Fruit fly (Drosophila melanogaster): ENCODE results near the gene CG7376.
"Not testable (repeated sequence)": the region's sequence is repeated elsewhere in the genome, so short reads cannot be mapped to it uniquely, and the experiment has no call there.

CG7376 gene

dm6 chr3L:6140771-6141472 is 33.1 kb upstream of the CG7376 start:
- TF ChIP-seq h (optimal IDR thresholded peaks at IDR 0.05), result no peak
- TF ChIP-seq Myc (optimal IDR thresholded peaks at IDR 0.05), result no peak
- TF ChIP-seq ttk (optimal IDR thresholded peaks at IDR 0.05), result no peak
- no peak for TF ChIP-seq insv (optimal IDR thresholded peaks at IDR 0.05)
- no peak for TF ChIP-seq psq (optimal IDR thresholded peaks at IDR 0.05)
- TF ChIP-seq Sin3A (optimal IDR thresholded peaks at IDR 0.05), result no peak

- TF ChIP-seq ttk (optimal IDR thresholded peaks at IDR 0.05), result no peak
- TF ChIP-seq insv (optimal IDR thresholded peaks at IDR 0.05), result no peak
- no peak for TF ChIP-seq psq (optimal IDR thresholded peaks at IDR 0.05)
- no peak for TF ChIP-seq Sin3A (optimal IDR thresholded peaks at IDR 0.05)
- no peak for TF ChIP-seq h (optimal IDR thresholded peaks at IDR 0.05)
- no peak for TF ChIP-seq Myc (optimal IDR thresholded peaks at IDR 0.05)
Measured at dm6 chr3L:6141538-6141937, 32.5 kb upstream of the CG7376 start.

dm6 chr3L:6142313-6142712 is 31.7 kb upstream of the CG7376 start, which contains the start of gene Cpr65Aw:
Gene Cpr65Aw (minus strand): TSS chr3L:6142413.
- no peak for TF ChIP-seq Myc (optimal IDR thresholded peaks at IDR 0.05)
- TF ChIP-seq ttk (optimal IDR thresholded peaks at IDR 0.05), result no peak
- no peak for TF ChIP-seq h (optimal IDR thresholded peaks at IDR 0.05)
- no peak for TF ChIP-seq insv (optimal IDR thresholded peaks at IDR 0.05)
- TF ChIP-seq psq (optimal IDR thresholded peaks at IDR 0.05), result no peak
- no peak for TF ChIP-seq Sin3A (optimal IDR thresholded peaks at IDR 0.05)

- no peak for TF ChIP-seq psq (optimal IDR thresholded peaks at IDR 0.05)
- TF ChIP-seq Sin3A (optimal IDR thresholded peaks at IDR 0.05), result no peak
- no peak for TF ChIP-seq Myc (optimal IDR thresholded peaks at IDR 0.05)
- TF ChIP-seq ttk (optimal IDR thresholded peaks at IDR 0.05), result no peak
- TF ChIP-seq insv (optimal IDR thresholded peaks at IDR 0.05), result no peak
Measured at dm6 chr3L:6143188-6143755, 30.8 kb upstream of the CG7376 start, which contains the start of gene Lcp65Ad. Gene Lcp65Ad (plus strand): TSS chr3L:6143395.

- TF ChIP-seq Sin3A (optimal IDR thresholded peaks at IDR 0.05), result no peak
- TF ChIP-seq Myc (optimal IDR thresholded peaks at IDR 0.05), result no peak
- TF ChIP-seq psq (optimal IDR thresholded peaks at IDR 0.05), result no peak
- no peak for TF ChIP-seq insv (optimal IDR thresholded peaks at IDR 0.05)
- no peak for TF ChIP-seq ttk (optimal IDR thresholded peaks at IDR 0.05)
- TF ChIP-seq h (optimal IDR thresholded peaks at IDR 0.05), result no peak
Measured at dm6 chr3L:6144769-6145220, 29.3 kb upstream of the CG7376 start, which contains the start of gene Lcp65Ac. Gene Lcp65Ac (plus strand): TSS chr3L:6144819.

dm6 chr3L:6146374-6146773 is 27.7 kb upstream of the CG7376 start, which contains the start of gene Lcp65Ab2:
Gene Lcp65Ab2 (plus strand): TSS chr3L:6146674.
- TF ChIP-seq insv, Sin3A, ttk (optimal IDR thresholded peaks at IDR 0.05): not testable (repeated sequence)

- TF ChIP-seq h, psq, insv (optimal IDR thresholded peaks at IDR 0.05): not testable (repeated sequence)
Measured at dm6 chr3L:6147887-6148286, 26.2 kb upstream of the CG7376 start, which contains the start of gene Cpr65Ax1. Gene Cpr65Ax1 (minus strand): TSS chr3L:6147987.

- TF ChIP-seq Sin3A, h, insv (optimal IDR thresholded peaks at IDR 0.05): not testable (repeated sequence)
Measured at dm6 chr3L:6149248-6149647, 24.8 kb upstream of the CG7376 start, which contains the start of gene Lcp65Ab1. Gene Lcp65Ab1 (plus strand): TSS chr3L:6149548.

dm6 chr3L:6150757-6151354 is 23.2 kb upstream of the CG7376 start, which contains the start of the genes Cpr65Ax2 and Lcp65Aa:
Gene Cpr65Ax2 (minus strand): TSS chr3L:6150857.
Gene Lcp65Aa (plus strand): TSS chr3L:6151304.
- not testable (repeated sequence) for TF ChIP-seq insv, ttk, Myc (optimal IDR thresholded peaks at IDR 0.05)

- TF ChIP-seq psq (optimal IDR thresholded peaks at IDR 0.05) (no peak), Myc (optimal IDR thresholded peaks at IDR 0.05) (no peak), Sin3A (optimal IDR thresholded peaks at IDR 0.05) (no peak), h (optimal IDR thresholded peaks at IDR 0.05) (no peak), ttk (optimal IDR thresholded peaks at IDR 0.05) (no peak), insv (optimal IDR thresholded peaks at IDR 0.05) (no peak)
Measured at dm6 chr3L:6152531-6152930, 21.5 kb upstream of the CG7376 start, which contains the start of gene Acp65Aa. Gene Acp65Aa (minus strand): TSS chr3L:6152745.

- TF ChIP-seq psq (optimal IDR thresholded peaks at IDR 0.05) (no peak), Myc (optimal IDR thresholded peaks at IDR 0.05) (no peak), h (optimal IDR thresholded peaks at IDR 0.05) (no peak), Sin3A (optimal IDR thresholded peaks at IDR 0.05) (no peak), insv (optimal IDR thresholded peaks at IDR 0.05) (no peak), ttk (optimal IDR thresholded peaks at IDR 0.05) (no peak)
Measured at dm6 chr3L:6154951-6155394, 19.1 kb upstream of the CG7376 start.

Measured in Kc167 (cell line).